In genomic region chrII:3076915-3077314, ce11 we compare ENCODE assay signal across 4 worm cellular contexts.
TF ChIP-seq lines count a peak whose summit lies in the region.

Y25C1A.8 (minus strand) TSS chrII:3076959.

TF ChIP-seq in whole organism, L2 larva, 48 proteins besides CTCF, POLR2A, EP300 and RAD21 (continues in another document):
- TF ChIP-seq mab-5 (tag; optimal IDR thresholded peaks at IDR 0.05; lab: Kevin White, UChicago) (peak; percentile 93), ZK546.5 (tag; optimal IDR thresholded peaks at IDR 0.05; lab: Kevin White, UChicago) (peak; percentile 56), unc-62 (GFP tag; optimal IDR thresholded peaks at IDR 0.05; lab: Kevin White, UChicago) (peak; percentile 41), dmd-4 (tag; optimal IDR thresholded peaks at IDR 0.05; lab: Kevin White, UChicago) (peak; percentile 49), gmeb-1 (tag; optimal IDR thresholded peaks at IDR 0.05; lab: Kevin White, UChicago) (peak; percentile 90), ztf-1 (GFP tag; conservative IDR thresholded peaks at IDR 0.05; lab: Robert Waterston, UW) (no peak), unc-39 (tag; optimal IDR thresholded peaks at IDR 0.05; lab: Kevin White, UChicago) (no peak), nhr-129 (tag; optimal IDR thresholded peaks at IDR 0.05; lab: Kevin White, UChicago) (peak; percentile 72), F13H6.1 (tag; optimal IDR thresholded peaks at IDR 0.05; lab: Kevin White, UChicago) (peak; percentile 90), nhr-21 (tag; optimal IDR thresholded peaks at IDR 0.05; lab: Kevin White, UChicago) (peak; percentile 83), C34F6.9 (tag; optimal IDR thresholded peaks at IDR 0.05; lab: Kevin White, UChicago) (peak; percentile 85), lsy-2 (tag; optimal IDR thresholded peaks at IDR 0.05; lab: Kevin White, UChicago) (peak; percentile 100), ceh-16 (tag; optimal IDR thresholded peaks at IDR 0.05; lab: Kevin White, UChicago) (peak; percentile 50), mbf-1 (tag; optimal IDR thresholded peaks at IDR 0.05; lab: Kevin White, UChicago) (no peak), nhr-12 (tag; optimal IDR thresholded peaks at IDR 0.05; lab: Kevin White, UChicago) (no peak), elt-1 (tag; optimal IDR thresholded peaks at IDR 0.05; lab: Kevin White, UChicago) (no peak), sma-9 (GFP tag; optimal IDR thresholded peaks at IDR 0.05; lab: Kevin White, UChicago) (no peak), sma-9 (tag; optimal IDR thresholded peaks at IDR 0.05; lab: Kevin White, UChicago) (no peak), snpc-4 (tag; optimal IDR thresholded peaks at IDR 0.05; lab: Kevin White, UChicago) (peak; percentile 58), R02D3.7 (tag; optimal IDR thresholded peaks at IDR 0.05; lab: Kevin White, UChicago) (peak; percentile 59), blmp-1 (tag; optimal IDR thresholded peaks at IDR 0.05; lab: Kevin White, UChicago; ENCODE audit: insufficient read depth) (no peak), nhr-6 (tag; optimal IDR thresholded peaks at IDR 0.05; lab: Kevin White, UChicago) (peak; percentile 71), ama-1 (optimal IDR thresholded peaks at IDR 0.05; lab: Kevin White, UChicago) (peak; percentile 59)

TF ChIP-seq in whole organism, L4 larva, 104 proteins besides CTCF, POLR2A, EP300 and RAD21 (continues in another document):
- TF ChIP-seq nhr-102 (tag; optimal IDR thresholded peaks at IDR 0.05; lab: Kevin White, UChicago) (peak; percentile 94), F37D6.2 (tag; optimal IDR thresholded peaks at IDR 0.05; lab: Kevin White, UChicago) (peak; percentile 78), jun-1 (tag; optimal IDR thresholded peaks at IDR 0.05; lab: Kevin White, UChicago) (peak; percentile 78), php-3 (GFP tag; IDR thresholded peaks at IDR 0.05; lab: Robert Waterston, UW) (peak; percentile 89), lir-3 (tag; optimal IDR thresholded peaks at IDR 0.05; lab: Kevin White, UChicago) (no peak), rbr-2 (tag; optimal IDR thresholded peaks at IDR 0.05; lab: Kevin White, UChicago) (peak; percentile 92), egl-27 (tag; optimal IDR thresholded peaks at IDR 0.05; lab: Kevin White, UChicago) (no peak), duxl-1 (tag; optimal IDR thresholded peaks at IDR 0.05; lab: Kevin White, UChicago; ENCODE audit: poor library complexity) (peak; percentile 95), aly-2 (tag; optimal IDR thresholded peaks at IDR 0.05; lab: Kevin White, UChicago) (no peak), ceh-32 (tag; optimal IDR thresholded peaks at IDR 0.05; lab: Kevin White, UChicago; ENCODE audit: poor library complexity) (peak; percentile 46), dmd-6 (GFP tag; IDR thresholded peaks at IDR 0.05; lab: Robert Waterston, UW) (peak; percentile 83), hlh-11 (tag; optimal IDR thresholded peaks at IDR 0.05; lab: Kevin White, UChicago) (peak; percentile 89), vab-7 (GFP tag; IDR thresholded peaks at IDR 0.05; lab: Robert Waterston, UW) (peak; percentile 62), F26F4.8 (GFP tag; conservative IDR thresholded peaks at IDR 0.05; lab: Robert Waterston, UW) (no peak), skn-1 (tag; optimal IDR thresholded peaks at IDR 0.05; lab: Kevin White, UChicago) (no peak), ceh-44 (GFP tag; IDR thresholded peaks at IDR 0.05; lab: Robert Waterston, UW) (0 out of 2 replicates have a peak, but pooled peaks have one; percentile 17), lsy-2 (tag; optimal IDR thresholded peaks at IDR 0.05; lab: Kevin White, UChicago) (peak; percentile 99 to 100), daf-8 (GFP tag; IDR thresholded peaks at IDR 0.05; lab: Robert Waterston, UW) (no peak), lin-39 (tag; optimal IDR thresholded peaks at IDR 0.05; lab: Kevin White, UChicago) (no peak), nhr-76 (tag; optimal IDR thresholded peaks at IDR 0.05; lab: Kevin White, UChicago) (no peak), zag-1 (tag; optimal IDR thresholded peaks at IDR 0.05; lab: Kevin White, UChicago) (no peak), dpl-1 (GFP tag; optimal IDR thresholded peaks at IDR 0.05; lab: Kevin White, UChicago) (peak; percentile 84), snpc-4 (tag; optimal IDR thresholded peaks at IDR 0.05; lab: Kevin White, UChicago) (peak; percentile 48), lin-38 (GFP tag; IDR thresholded peaks at IDR 0.05; lab: Robert Waterston, UW) (peak; percentile 89)

TF ChIP-seq in whole organism, late embryonic, 69 proteins besides CTCF, POLR2A, EP300 and RAD21 (continues in another document):
- TF ChIP-seq dmd-4 (tag; optimal IDR thresholded peaks at IDR 0.05; lab: Kevin White, UChicago; ENCODE audit: borderline replicate concordance), result no peak
- TF ChIP-seq K09A11.1 (tag; optimal IDR thresholded peaks at IDR 0.05; lab: Kevin White, UChicago; ENCODE audit: insufficient read depth), result no peak
- TF ChIP-seq pag-3 (tag; optimal IDR thresholded peaks at IDR 0.05; lab: Kevin White, UChicago; ENCODE audit: borderline replicate concordance), result no peak
- peak; percentile 26 for TF ChIP-seq pha-2 (tag; optimal IDR thresholded peaks at IDR 0.05; lab: Kevin White, UChicago)
- no peak for TF ChIP-seq lim-6 (tag; optimal IDR thresholded peaks at IDR 0.05; lab: Kevin White, UChicago)
- TF ChIP-seq ceh-18 (tag; optimal IDR thresholded peaks at IDR 0.05; lab: Kevin White, UChicago), result peak; percentile 49
- no peak for TF ChIP-seq hlh-8 (tag; optimal IDR thresholded peaks at IDR 0.05; lab: Kevin White, UChicago)
- TF ChIP-seq C08G9.2 (tag; optimal IDR thresholded peaks at IDR 0.05; lab: Kevin White, UChicago), result peak; percentile 35
- TF ChIP-seq unc-86 (tag; optimal IDR thresholded peaks at IDR 0.05; lab: Kevin White, UChicago), result peak; percentile 15
- no peak for TF ChIP-seq nhr-11 (tag; optimal IDR thresholded peaks at IDR 0.05; lab: Kevin White, UChicago)
- TF ChIP-seq hlh-6 (tag; optimal IDR thresholded peaks at IDR 0.05; lab: Kevin White, UChicago), result no peak
- peak; percentile 63 for TF ChIP-seq tbx-2 (tag; optimal IDR thresholded peaks at IDR 0.05; lab: Kevin White, UChicago)
- no peak for TF ChIP-seq sdc-2 (tag; optimal IDR thresholded peaks at IDR 0.05; lab: Kevin White, UChicago)
- no peak for TF ChIP-seq ceh-45 (GFP tag; IDR thresholded peaks at IDR 0.05; lab: Robert Waterston, UW)
- no peak for TF ChIP-seq fkh-10 (GFP tag; optimal IDR thresholded peaks at IDR 0.05; lab: Kevin White, UChicago)
- TF ChIP-seq pat-9 (tag; optimal IDR thresholded peaks at IDR 0.05; lab: Kevin White, UChicago), result no peak
- peak; percentile 34 for TF ChIP-seq ceh-2 (tag; optimal IDR thresholded peaks at IDR 0.05; lab: Kevin White, UChicago)
- peak; percentile 82 for TF ChIP-seq hlh-30 (tag; optimal IDR thresholded peaks at IDR 0.05; lab: Kevin White, UChicago; ENCODE audit: insufficient read depth)
- TF ChIP-seq ceh-22 (tag; optimal IDR thresholded peaks at IDR 0.05; lab: Kevin White, UChicago), result no peak
- TF ChIP-seq T23F11.4 (GFP tag; optimal IDR thresholded peaks at IDR 0.05; lab: Kevin White, UChicago), result peak; percentile 41
- TF ChIP-seq unc-42 (tag; optimal IDR thresholded peaks at IDR 0.05; lab: Kevin White, UChicago), result peak; percentile 80
- peak; percentile 15 for TF ChIP-seq che-1 (tag; optimal IDR thresholded peaks at IDR 0.05; lab: Kevin White, UChicago)
- TF ChIP-seq pax-1 (tag; optimal IDR thresholded peaks at IDR 0.05; lab: Kevin White, UChicago), result no peak
- TF ChIP-seq fkh-6 (tag; optimal IDR thresholded peaks at IDR 0.05; lab: Kevin White, UChicago), result no peak
- peak; percentile 20 for TF ChIP-seq C38D4.7 (GFP tag; optimal IDR thresholded peaks at IDR 0.05; lab: Kevin White, UChicago)
- peak; percentile 94 for TF ChIP-seq nfya-1 (tag; optimal IDR thresholded peaks at IDR 0.05; lab: Kevin White, UChicago)

TF ChIP-seq in whole organism, mixed stage, embryonic, 35 proteins besides CTCF, POLR2A, EP300 and RAD21 (continues in another document):
- TF ChIP-seq nhr-2 (tag; optimal IDR thresholded peaks at IDR 0.05; lab: Kevin White, UChicago) (no peak), flh-1 (GFP tag; optimal IDR thresholded peaks at IDR 0.05; lab: Kevin White, UChicago) (no peak), elt-3 (tag; optimal IDR thresholded peaks at IDR 0.05; lab: Kevin White, UChicago) (no peak), unc-120 (tag; optimal IDR thresholded peaks at IDR 0.05; lab: Kevin White, UChicago; ENCODE audit: poor library complexity, severe bottlenecking) (peak; percentile 10), lsy-2 (tag; optimal IDR thresholded peaks at IDR 0.05; lab: Kevin White, UChicago) (peak; percentile 99), blmp-1 (tag; optimal IDR thresholded peaks at IDR 0.05; lab: Kevin White, UChicago) (no peak), nhr-76 (tag; optimal IDR thresholded peaks at IDR 0.05; lab: Kevin White, UChicago) (no peak), ham-2 (GFP tag; optimal IDR thresholded peaks at IDR 0.05; lab: Kevin White, UChicago) (peak; percentile 7), ceh-83 (GFP tag; optimal IDR thresholded peaks at IDR 0.05; lab: Kevin White, UChicago) (peak; percentile 68), ztf-11 (tag; optimal IDR thresholded peaks at IDR 0.05; lab: Kevin White, UChicago) (no peak), mls-2 (tag; optimal IDR thresholded peaks at IDR 0.05; lab: Kevin White, UChicago) (peak; percentile 44), sem-2 (GFP tag; optimal IDR thresholded peaks at IDR 0.05; lab: Kevin White, UChicago) (no peak), ceh-39 (tag; optimal IDR thresholded peaks at IDR 0.05; lab: Kevin White, UChicago) (no peak), mep-1 (tag; optimal IDR thresholded peaks at IDR 0.05; lab: Kevin White, UChicago) (peak; percentile 49), cnd-1 (tag; optimal IDR thresholded peaks at IDR 0.05; lab: Kevin White, UChicago) (no peak), ceh-43 (GFP tag; optimal IDR thresholded peaks at IDR 0.05; lab: Kevin White, UChicago) (peak; percentile 44), zip-8 (tag; optimal IDR thresholded peaks at IDR 0.05; lab: Kevin White, UChicago) (no peak), ces-1 (GFP tag; optimal IDR thresholded peaks at IDR 0.05; lab: Kevin White, UChicago) (peak; percentile 76), nhr-12 (tag; optimal IDR thresholded peaks at IDR 0.05; lab: Kevin White, UChicago) (no peak), unc-39 (tag; optimal IDR thresholded peaks at IDR 0.05; lab: Kevin White, UChicago) (no peak), lin-13 (tag; optimal IDR thresholded peaks at IDR 0.05; lab: Kevin White, UChicago) (peak; percentile 70), mab-5 (tag; optimal IDR thresholded peaks at IDR 0.05; lab: Kevin White, UChicago) (no peak), sptf-1 (tag; optimal IDR thresholded peaks at IDR 0.05; lab: Kevin White, UChicago) (peak; percentile 70), M03D4.4 (tag; optimal IDR thresholded peaks at IDR 0.05; lab: Kevin White, UChicago) (no peak), unc-62 (GFP tag; optimal IDR thresholded peaks at IDR 0.05; lab: Kevin White, UChicago) (peak; percentile 30), drap-1 (GFP tag; optimal IDR thresholded peaks at IDR 0.05; lab: Kevin White, UChicago) (peak; percentile 68), snpc-4 (tag; optimal IDR thresholded peaks at IDR 0.05; lab: Kevin White, UChicago) (no peak), tbx-8 (GFP tag; optimal IDR thresholded peaks at IDR 0.05; lab: Kevin White, UChicago) (peak; percentile 20), elt-1 (tag; optimal IDR thresholded peaks at IDR 0.05; lab: Kevin White, UChicago; ENCODE audit: borderline replicate concordance, insufficient read depth) (peak; percentile 31), nhr-28 (tag; optimal IDR thresholded peaks at IDR 0.05; lab: Kevin White, UChicago) (no peak)
